Worm (Caenorhabditis elegans) whole organism, early embryonic: ENCODE measurements around the gene ttbk-2.2.

ENCODE experiments used
- F13C5.2 ChIP-seq: sonication (generic microtip); optimal IDR thresholded peaks from 2 replicates; lab custom pipeline; 2017; ENCODE audit warnings: mild to moderate bottlenecking, missing genetic modification characterization, inconsistent platforms, missing compliant biosample characterization
- ama-1 ChIP-seq: fragments of 150-350 bp; optimal IDR thresholded peaks from 2 replicates; lab custom pipeline; 2014
- ceh-13 ChIP-seq: fragments of 200-800 bp; sonication (Bioruptor generic); optimal IDR thresholded peaks from 2 replicates; lab custom pipeline; 2018; ENCODE audit warnings: mild to moderate bottlenecking, missing genetic modification characterization, missing compliant biosample characterization
- flt-1 ChIP-seq: fragments of 200-800 bp; sonication (Bioruptor generic); IDR thresholded peaks from 2 replicates; pipeline ENCODE4 v1.3.6; 2022; ENCODE audit warnings: missing genetic modification characterization, missing compliant biosample characterization
- hmbx-1 ChIP-seq: sonication (generic microtip); optimal IDR thresholded peaks from 2 replicates; lab custom pipeline; 2016; ENCODE audit warnings: mild to moderate bottlenecking, missing genetic modification characterization, missing compliant biosample characterization
- sea-1 ChIP-seq: fragments of 200-800 bp; sonication (Bioruptor generic); conservative IDR thresholded peaks from 2 replicates; pipeline ENCODE4 v1.3.6; 2022; ENCODE audit warnings: missing genetic modification characterization, missing compliant biosample characterization
- tbx-11 ChIP-seq: fragments of 200-800 bp; sonication (Bioruptor generic); IDR thresholded peaks from 2 replicates; pipeline ENCODE4 v1.3.6; 2022; ENCODE audit warnings: missing genetic modification characterization, missing compliant biosample characterization
- tbx-37 ChIP-seq: fragments of 200-800 bp; sonication (Bioruptor generic); conservative IDR thresholded peaks from 2 replicates; pipeline ENCODE4 v1.3.6; 2022; ENCODE audit warnings: missing genetic modification reagents, missing genetic modification characterization, missing compliant biosample characterization
- tra-4 ChIP-seq: sonication (generic microtip); optimal IDR thresholded peaks from 2 replicates; lab custom pipeline; 2017; ENCODE audit warnings: missing genetic modification characterization, missing compliant biosample characterization

- TF ChIP-seq ama-1 (lab: Kevin White, UChicago) (no peak), tra-4 (tag; lab: Kevin White, UChicago) (no peak), ceh-13 (GFP tag; lab: Kevin White, UChicago) (no peak), F13C5.2 (no peak), flt-1 (GFP tag; lab: Robert Waterston, UW) (no peak), tbx-37 (no peak), tbx-11 (GFP tag; lab: Robert Waterston, UW) (no peak), hmbx-1 (tag; lab: Kevin White, UChicago) (no peak), sea-1 (no peak)
These were observed 5.8 kb downstream of the ttbk-2.2 start, which contains the start of gene C09B9.7 for ce11 chrIV:5060984-5061383.
